Fruit fly (Drosophila melanogaster): Measurements from ENCODE around the gene CG14212.

The CG14212 gene

dm6 chrX:19608042-19608609 lies 17.4 kb upstream of the CG14212 start:
- TF ChIP-seq Sox15 (GFP tag; optimal IDR thresholded peaks at IDR 0.05) (no peak), vri (GFP tag; optimal IDR thresholded peaks at IDR 0.05) (peak; percentile 57), Eip78C (GFP tag) (peak; percentile 18), fkh (GFP tag; optimal IDR thresholded peaks at IDR 0.05) (peak; percentile 77), CG10631 (GFP tag; optimal IDR thresholded peaks at IDR 0.05) (no peak), Eip75B (GFP tag; optimal IDR thresholded peaks at IDR 0.05) (no peak), acj6 (GFP tag; optimal IDR thresholded peaks at IDR 0.05) (no peak), CG1621 (tag; optimal IDR thresholded peaks at IDR 0.05) (no peak)

- TF ChIP-seq cyc (GFP tag; optimal IDR thresholded peaks at IDR 0.05) (no peak), Ets21C (GFP tag; optimal IDR thresholded peaks at IDR 0.05) (no peak), CG6276 (GFP tag; optimal IDR thresholded peaks at IDR 0.05) (no peak), CG9139 (GFP tag; optimal IDR thresholded peaks at IDR 0.05) (no peak), esn (GFP tag; optimal IDR thresholded peaks at IDR 0.05) (no peak), Sox15 (GFP tag; optimal IDR thresholded peaks at IDR 0.05) (no peak), Blimp-1 (GFP tag; optimal IDR thresholded peaks at IDR 0.05) (no peak), CG7368 (GFP tag; optimal IDR thresholded peaks at IDR 0.05) (no peak), CG15336 (GFP tag; IDR thresholded peaks at IDR 0.05) (no peak), svp (GFP tag) (no peak)
These were observed 14.3 kb upstream of the CG14212 start, which contains the start of the genes Shawn and Tyler for dm6 chrX:19611226-19611625. Gene Shawn, plus strand, starts transcription at chrX:19611526. Gene Tyler, plus strand, starts transcription at chrX:19611526.

DNA sequence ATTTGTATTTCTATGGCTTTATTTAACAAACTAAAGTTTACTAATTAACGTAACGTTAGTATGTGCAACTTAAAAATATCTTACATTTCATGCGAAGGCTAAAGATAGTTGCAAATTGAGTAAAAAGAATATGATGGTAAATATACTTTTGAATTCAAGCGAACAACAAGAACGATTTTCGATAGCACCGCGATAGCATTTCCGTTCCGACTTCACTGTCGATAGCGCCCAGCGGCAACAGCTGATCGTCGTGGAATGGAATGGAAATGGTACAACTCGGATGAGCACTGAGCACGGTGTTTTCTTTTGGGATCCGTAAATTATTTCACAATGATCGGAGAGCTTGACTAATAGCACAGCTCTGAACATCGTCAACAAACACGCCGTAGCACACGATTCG lies 12.0 kb upstream of the CG14212 start:
- TF ChIP-seq CG6163 (GFP tag; IDR thresholded peaks at IDR 0.05) = peak; percentile 56; the same call in 1 of the 3 replicates
- peak; percentile 1 for TF ChIP-seq cyc (GFP tag; optimal IDR thresholded peaks at IDR 0.05)
- TF ChIP-seq CG11762 (GFP tag; optimal IDR thresholded peaks at IDR 0.05; ENCODE audit: insufficient read depth) = no peak
- no peak for TF ChIP-seq Sox102F (GFP tag; optimal IDR thresholded peaks at IDR 0.05)
- TF ChIP-seq CG34406 (GFP tag; optimal IDR thresholded peaks at IDR 0.05) = peak; percentile 49
- peak; percentile 30 for TF ChIP-seq CG6792 (GFP tag; optimal IDR thresholded peaks at IDR 0.05)
- no peak for TF ChIP-seq Hr39 (GFP tag; optimal IDR thresholded peaks at IDR 0.05)
- peak; percentile 44 for TF ChIP-seq lz (GFP tag; optimal IDR thresholded peaks at IDR 0.05)
- peak; percentile 63 for TF ChIP-seq CG1621 (tag; optimal IDR thresholded peaks at IDR 0.05)
- peak; percentile 64 for TF ChIP-seq CG6854 (GFP tag; optimal IDR thresholded peaks at IDR 0.05)
- peak; percentile 70 for TF ChIP-seq esn (GFP tag; optimal IDR thresholded peaks at IDR 0.05)
- TF ChIP-seq fkh (GFP tag; optimal IDR thresholded peaks at IDR 0.05) = peak; percentile 29

DNA sequence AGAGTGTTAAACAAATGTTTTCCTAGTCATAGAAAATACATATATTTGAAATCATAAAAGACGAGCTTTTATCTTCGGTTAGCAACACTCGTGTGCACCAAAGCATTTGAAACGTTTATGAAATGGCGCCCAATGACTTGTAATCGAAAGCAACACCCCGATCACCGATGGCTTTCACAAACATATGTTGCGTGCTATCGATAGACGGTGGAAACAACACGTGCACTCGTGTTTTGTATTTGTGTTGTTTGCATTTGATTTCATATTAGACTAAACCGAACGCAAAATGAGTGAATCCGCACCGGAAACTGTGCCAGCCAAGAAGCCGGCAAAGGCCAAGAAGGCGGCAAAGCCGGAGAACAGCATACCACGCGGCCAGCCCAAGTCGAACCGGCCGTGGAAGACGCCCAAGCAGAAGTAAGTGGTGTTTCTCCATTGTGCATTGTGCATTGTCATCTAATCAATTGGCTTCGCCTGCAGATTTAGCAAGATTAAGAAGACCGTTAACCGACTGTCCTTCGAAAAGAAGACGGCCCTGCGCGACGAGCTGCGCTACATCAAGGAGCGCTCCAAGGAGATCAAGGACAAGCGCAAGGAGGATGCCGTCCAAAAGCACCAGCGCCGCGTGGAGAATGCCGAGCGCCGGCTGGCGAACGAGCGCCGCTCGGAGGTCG lies 9.4 kb upstream of the CG14212 start, which contains the start of gene CG14210:
Gene CG14210 (plus strand): TSS at position 207 of the 674 bp plus-strand sequence.
- TF ChIP-seq Hr38 (GFP tag; optimal IDR thresholded peaks at IDR 0.05) = no peak
- no peak for TF ChIP-seq CG6808 (GFP tag; optimal IDR thresholded peaks at IDR 0.05)
- no peak for TF ChIP-seq CG15336 (GFP tag; IDR thresholded peaks at IDR 0.05)
- TF ChIP-seq fkh (GFP tag; optimal IDR thresholded peaks at IDR 0.05) = no peak
- no peak for TF ChIP-seq CG11762 (GFP tag; optimal IDR thresholded peaks at IDR 0.05; ENCODE audit: insufficient read depth)
- TF ChIP-seq CG8119 (GFP tag; IDR thresholded peaks at IDR 0.05) = no peak
- no peak for TF ChIP-seq Eip75B (GFP tag; optimal IDR thresholded peaks at IDR 0.05)
- TF ChIP-seq CG6163 (GFP tag; IDR thresholded peaks at IDR 0.05) = no peak
- TF ChIP-seq salr (GFP tag; optimal IDR thresholded peaks at IDR 0.05) = no peak
- TF ChIP-seq ss (GFP tag; optimal IDR thresholded peaks at IDR 0.05) = no peak
- TF ChIP-seq CG8632 (GFP tag; optimal IDR thresholded peaks at IDR 0.05) = no peak
- no peak for TF ChIP-seq OdsH (GFP tag; optimal IDR thresholded peaks at IDR 0.05)
- TF ChIP-seq CG3032 (tag; optimal IDR thresholded peaks at IDR 0.05) = no peak
- no peak for TF ChIP-seq Gug (GFP tag; IDR thresholded peaks at IDR 0.05)
- TF ChIP-seq achi (GFP tag; optimal IDR thresholded peaks at IDR 0.05) = no peak
- no peak for TF ChIP-seq CG10669 (GFP tag; optimal IDR thresholded peaks at IDR 0.05)
- TF ChIP-seq eg (GFP tag; IDR thresholded peaks at IDR 0.05) = no peak
